Worm (Caenorhabditis elegans) whole organism, midembryonic: ENCODE results near the gene ify-1.

Experiments
- T22C8.4 ChIP-seq: fragments of 200-800 bp; sonication (Bioruptor generic); IDR thresholded peaks from 2 replicates; pipeline ENCODE4 v1.3.6; 2022; ENCODE audit warnings: missing genetic modification characterization, missing compliant biosample characterization
- cog-1 ChIP-seq: sonication (generic microtip); optimal IDR thresholded peaks from 2 replicates; lab custom pipeline; 2016; ENCODE audit warnings: missing genetic modification characterization, missing compliant biosample characterization
- flt-1 ChIP-seq: fragments of 200-800 bp; sonication (Bioruptor generic); IDR thresholded peaks from 2 replicates; pipeline ENCODE4 v1.3.6; 2022; ENCODE audit warnings: missing genetic modification characterization, missing compliant biosample characterization
- klf-2 ChIP-seq: fragments of 200-800 bp; sonication (Bioruptor generic); conservative IDR thresholded peaks from 2 replicates; pipeline ENCODE4 v1.3.6; 2022; ENCODE audit warnings: missing genetic modification reagents, missing genetic modification characterization, missing compliant biosample characterization
- med-1 ChIP-seq: sonication (generic microtip); optimal IDR thresholded peaks from 2 replicates; lab custom pipeline; 2017; ENCODE audit warnings: missing genetic modification characterization, mild to moderate bottlenecking, missing compliant biosample characterization, antibody characterized with exemption, missing genetic modification reagents; ENCODE audit not compliant: insufficient read depth
- ref-1 ChIP-seq: fragments of 200-800 bp; sonication (Bioruptor generic); conservative IDR thresholded peaks from 2 replicates; pipeline ENCODE4 v1.3.6; 2022; ENCODE audit warnings: missing genetic modification reagents, missing genetic modification characterization, missing compliant biosample characterization
- tab-1 ChIP-seq: fragments of 200-800 bp; sonication (Bioruptor generic); IDR thresholded peaks from 2 replicates; pipeline ENCODE4 v1.3.6; 2022; ENCODE audit warnings: missing genetic modification characterization, missing compliant biosample characterization
- ztf-23 ChIP-seq: fragments of 200-800 bp; sonication (Bioruptor generic); IDR thresholded peaks from 2 replicates; pipeline ENCODE4 v1.3.6; 2022; ENCODE audit warnings: missing genetic modification reagents, missing genetic modification characterization, missing compliant biosample characterization
- ztf-29 ChIP-seq: fragments of 200-800 bp; sonication (Bioruptor generic); IDR thresholded peaks from 2 replicates; pipeline ENCODE4 v1.3.6; 2022; ENCODE audit warnings: missing genetic modification reagents, missing genetic modification characterization, missing compliant biosample characterization

ify-1 gene

DNA sequence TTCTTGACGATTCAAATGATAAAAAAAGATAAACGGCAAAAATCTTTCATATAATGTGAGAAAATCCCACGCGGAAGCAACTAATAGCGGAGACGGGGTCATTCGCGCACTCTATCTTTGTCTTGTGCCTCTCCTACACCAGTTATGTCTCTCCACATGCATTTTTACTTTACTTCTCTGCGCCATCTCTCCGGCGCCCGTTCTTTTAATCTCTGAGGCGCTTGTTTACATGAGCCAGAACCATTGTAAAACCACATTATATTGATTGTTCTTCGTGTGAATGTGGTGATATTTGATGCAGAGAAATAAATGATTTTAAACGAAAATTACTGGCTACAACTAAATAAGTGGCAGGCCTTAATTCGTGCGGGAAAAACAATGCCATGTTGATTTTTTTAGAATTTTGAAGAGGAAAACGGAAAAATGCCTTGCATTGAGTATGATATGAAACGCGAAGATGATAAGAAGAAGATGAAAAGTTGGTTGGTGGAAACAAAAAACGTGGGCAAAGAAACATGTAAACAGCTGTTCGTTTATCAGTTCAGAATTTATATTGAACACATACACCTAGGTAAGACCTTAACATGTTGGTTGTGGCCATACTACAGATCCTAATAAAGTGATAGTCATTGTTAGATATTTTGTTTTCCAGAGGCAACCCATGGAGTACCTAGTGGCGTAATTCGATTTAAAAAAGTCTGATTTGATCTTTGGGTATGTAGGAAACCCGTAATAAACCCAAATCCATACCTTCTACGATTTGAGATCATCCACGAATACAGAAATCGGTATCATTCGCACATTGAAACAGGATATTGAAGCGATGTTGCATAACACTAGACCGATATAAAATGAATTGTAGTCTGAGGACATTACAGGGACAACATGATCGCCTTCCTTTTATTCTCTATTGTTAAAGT lies 37.6 kb upstream of the ify-1 start, which contains the start of gene C04G6.2:
C04G6.2 (plus strand) TSS at position 870 of the 920 bp plus-strand sequence.
- TF ChIP-seq cog-1 (tag; lab: Kevin White, UChicago) (peak; percentile 82), ztf-29 (GFP tag; lab: Robert Waterston, UW) (no peak)

DNA sequence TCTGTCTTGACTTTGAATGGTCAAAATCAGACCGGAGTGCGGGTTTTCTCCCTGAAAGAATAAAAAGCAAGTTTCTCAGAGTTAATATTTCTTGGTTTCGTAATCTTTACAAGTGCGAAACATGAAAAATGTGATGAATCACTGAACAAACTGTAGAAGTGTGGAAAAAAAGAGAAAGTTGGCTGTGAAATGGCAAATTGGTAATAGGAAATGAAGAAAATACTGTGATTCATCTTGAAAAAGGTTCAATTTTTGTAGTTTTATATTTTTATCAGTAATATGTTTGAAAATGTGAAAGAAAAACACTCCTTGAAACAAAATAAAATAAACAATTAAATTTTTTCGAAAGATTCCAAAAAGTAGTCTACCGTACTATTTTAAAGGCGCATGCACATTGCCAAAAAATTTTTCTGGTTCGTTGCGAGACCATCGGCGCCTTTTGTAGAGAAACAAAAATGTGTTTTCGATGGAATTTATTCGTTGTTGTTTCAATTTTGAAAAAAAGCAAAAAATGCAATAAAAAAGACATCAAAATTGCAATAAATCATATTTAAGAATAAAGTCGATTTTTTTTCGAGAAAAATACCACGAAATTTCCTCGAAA lies 36.8 kb upstream of the ify-1 start, which contains the start of gene pld-1:
pld-1 (minus strand) TSS at position 51 of the 604 bp plus-strand sequence.
- TF ChIP-seq klf-2 = no peak
- TF ChIP-seq med-1 (GFP tag; lab: Kevin White, UChicago) = no peak
- TF ChIP-seq ztf-29 (GFP tag; lab: Robert Waterston, UW) = no peak
- TF ChIP-seq ztf-23 = no peak
- no peak for TF ChIP-seq T22C8.4
- TF ChIP-seq flt-1 (GFP tag; lab: Robert Waterston, UW) = no peak

- no peak for TF ChIP-seq flt-1 (GFP tag; lab: Robert Waterston, UW)
- TF ChIP-seq cog-1 (tag; lab: Kevin White, UChicago) = no peak
- no peak for TF ChIP-seq T22C8.4
- TF ChIP-seq klf-2 = no peak
Measured at ce11 chrII:5086143-5086542, 31.2 kb upstream of the ify-1 start.

DNA sequence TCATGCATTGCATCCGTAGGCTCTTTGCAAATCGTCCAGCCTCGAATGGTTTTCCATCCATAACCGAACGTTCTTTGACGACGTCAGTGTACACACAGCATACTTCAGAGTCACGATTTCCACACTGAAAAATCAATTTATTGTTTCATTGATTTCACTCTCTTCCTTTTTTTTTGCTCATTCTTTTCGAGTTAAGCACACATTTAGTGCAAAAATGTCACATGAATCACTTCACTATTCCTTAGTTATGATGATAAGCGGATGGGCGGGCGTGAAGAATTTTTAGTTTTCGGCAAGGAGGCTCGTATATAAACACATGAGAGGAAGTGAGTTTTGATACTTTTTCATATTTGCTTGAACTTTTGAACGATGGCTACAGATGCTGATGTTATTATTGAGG lies 30.5 kb upstream of the ify-1 start, which contains the start of gene txt-9:
txt-9 (plus strand) TSS at position 336 of the 400 bp plus-strand sequence.
- TF ChIP-seq klf-2 (no peak), T22C8.4 (no peak), med-1 (GFP tag; lab: Kevin White, UChicago) (no peak), ztf-29 (GFP tag; lab: Robert Waterston, UW) (no peak), ref-1 (GFP tag; lab: Robert Waterston, UW) (no peak), ztf-23 (no peak), flt-1 (GFP tag; lab: Robert Waterston, UW) (no peak), tab-1 (GFP tag; lab: Robert Waterston, UW) (no peak), cog-1 (tag; lab: Kevin White, UChicago) (no peak)

DNA sequence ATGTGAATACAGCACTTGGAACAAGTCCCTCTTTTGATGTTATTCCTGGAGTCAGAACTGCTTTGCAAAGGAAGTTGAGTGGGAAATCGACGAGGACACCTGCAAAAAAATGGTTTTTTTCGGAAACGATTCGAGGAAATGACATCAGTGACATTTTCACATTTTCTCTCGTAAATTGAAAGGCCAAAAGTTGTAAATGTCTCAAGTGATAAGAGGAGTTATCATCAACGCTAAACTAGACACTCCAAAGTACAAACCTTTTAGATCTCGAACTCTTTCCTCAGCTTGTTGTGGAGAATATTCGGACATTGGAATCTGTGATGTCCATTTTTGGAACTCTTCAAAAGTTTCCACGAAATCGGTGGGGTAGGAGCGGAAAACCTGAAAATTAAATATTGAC lies 29.2 kb upstream of the ify-1 start:
- TF ChIP-seq T22C8.4 (no peak), ref-1 (GFP tag; lab: Robert Waterston, UW) (no peak), flt-1 (GFP tag; lab: Robert Waterston, UW) (no peak), ztf-23 (no peak), klf-2 (no peak), tab-1 (GFP tag; lab: Robert Waterston, UW) (no peak), cog-1 (tag; lab: Kevin White, UChicago) (no peak), med-1 (GFP tag; lab: Kevin White, UChicago) (no peak), ztf-29 (GFP tag; lab: Robert Waterston, UW) (no peak)

ce11 chrII:5083341-5083740 lies 28.4 kb upstream of the ify-1 start, which contains the start of gene C04G6.4:
TSS of gene C04G6.4 (minus strand) at chrII:5083441.
- TF ChIP-seq ztf-29 (GFP tag; lab: Robert Waterston, UW) = no peak
- TF ChIP-seq klf-2 = no peak
- no peak for TF ChIP-seq flt-1 (GFP tag; lab: Robert Waterston, UW)
- TF ChIP-seq ztf-23 = no peak
- no peak for TF ChIP-seq ref-1 (GFP tag; lab: Robert Waterston, UW)
- no peak for TF ChIP-seq med-1 (GFP tag; lab: Kevin White, UChicago)
- TF ChIP-seq tab-1 (GFP tag; lab: Robert Waterston, UW) = no peak
- no peak for TF ChIP-seq cog-1 (tag; lab: Kevin White, UChicago)
- no peak for TF ChIP-seq T22C8.4

DNA sequence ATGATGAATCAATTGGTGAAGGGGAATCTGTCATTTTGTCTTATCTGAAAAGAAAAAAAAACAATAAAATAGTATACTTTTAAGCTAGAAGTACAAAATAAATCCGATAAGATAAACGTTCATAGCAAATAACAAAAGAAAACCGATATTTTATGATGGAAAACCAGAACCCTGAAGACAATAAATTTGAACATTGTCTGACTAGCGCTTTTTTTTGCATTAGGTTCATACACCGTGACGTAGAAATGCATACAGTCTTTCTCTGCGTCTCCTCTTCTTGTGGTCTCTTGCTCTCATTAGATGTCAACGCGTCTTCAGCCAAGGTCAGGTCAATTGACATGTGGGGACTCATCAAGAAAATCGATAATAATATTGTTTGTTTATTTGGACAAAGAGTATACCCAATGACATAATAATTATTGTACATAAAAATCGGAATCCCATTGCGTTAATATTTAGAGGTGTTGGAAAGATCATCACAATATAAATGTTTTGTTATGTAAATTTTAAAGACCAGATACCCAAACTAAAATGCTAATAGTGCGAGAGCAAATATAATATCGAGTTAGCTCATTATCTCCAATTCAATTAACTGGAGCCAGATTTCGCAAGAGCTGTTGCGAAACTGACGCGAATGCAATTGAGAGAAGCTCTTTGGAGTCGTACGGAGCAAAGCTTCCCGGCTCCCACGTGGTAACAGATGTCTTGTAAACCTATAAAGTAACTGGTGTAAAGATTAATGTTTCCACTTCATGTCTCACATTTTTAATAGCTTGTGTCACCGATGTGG lies 26.3 kb upstream of the ify-1 start, which contains the start of gene dsh-2:
dsh-2 (minus strand) TSS at position 51 of the 790 bp plus-strand sequence.
- no peak for TF ChIP-seq ztf-29 (GFP tag; lab: Robert Waterston, UW)
- TF ChIP-seq T22C8.4 = peak; percentile 63; the same call in 1 of the 2 replicates

ce11 chrII:5071265-5071664 lies 16.3 kb upstream of the ify-1 start, which contains the start of gene C27A2.7:
TSS of gene C27A2.7 (minus strand) at chrII:5071365.
- no peak for TF ChIP-seq klf-2
- no peak for TF ChIP-seq T22C8.4
- no peak for TF ChIP-seq flt-1 (GFP tag; lab: Robert Waterston, UW)
- no peak for TF ChIP-seq tab-1 (GFP tag; lab: Robert Waterston, UW)
- no peak for TF ChIP-seq ztf-29 (GFP tag; lab: Robert Waterston, UW)
- no peak for TF ChIP-seq ztf-23
- TF ChIP-seq ref-1 (GFP tag; lab: Robert Waterston, UW) = no peak
- TF ChIP-seq med-1 (GFP tag; lab: Kevin White, UChicago) = no peak
- no peak for TF ChIP-seq cog-1 (tag; lab: Kevin White, UChicago)

ce11 chrII:5069525-5069924 lies 14.5 kb upstream of the ify-1 start, which contains the start of gene idpb-2:
TSS of gene idpb-2 (minus strand) at chrII:5069625.
- TF ChIP-seq T22C8.4 (no peak), ztf-23 (no peak), tab-1 (GFP tag; lab: Robert Waterston, UW) (no peak), flt-1 (GFP tag; lab: Robert Waterston, UW) (no peak), cog-1 (tag; lab: Kevin White, UChicago) (no peak), klf-2 (no peak), ztf-29 (GFP tag; lab: Robert Waterston, UW) (no peak), med-1 (GFP tag; lab: Kevin White, UChicago) (no peak), ref-1 (GFP tag; lab: Robert Waterston, UW) (no peak)
